Worm (Caenorhabditis elegans) whole organism, late embryonic: Measurements from ENCODE around the gene C35A11.4.

Experiments used
- C08G9.2 ChIP-seq: sonication (generic microtip); optimal IDR thresholded peaks from 2 replicates; lab custom pipeline; 2016; ENCODE audit warnings: mild to moderate bottlenecking, missing genetic modification characterization, moderate library complexity, missing compliant biosample characterization
- C38D4.7 ChIP-seq: fragments of 200-800 bp; sonication (Bioruptor generic); optimal IDR thresholded peaks from 2 replicates; lab custom pipeline; 2018; ENCODE audit warnings: mild to moderate bottlenecking, missing genetic modification characterization, moderate library complexity, missing compliant biosample characterization
- K02D7.2 ChIP-seq: sonication (generic microtip); optimal IDR thresholded peaks from 2 replicates; lab custom pipeline; 2017; ENCODE audit warnings: mild to moderate bottlenecking, missing genetic modification characterization, missing compliant biosample characterization
- K09A11.1 ChIP-seq: sonication (generic microtip); optimal IDR thresholded peaks from 2 replicates; lab custom pipeline; 2017; ENCODE audit warnings: antibody characterized with exemption, mild to moderate bottlenecking, missing genetic modification characterization, missing compliant biosample characterization; ENCODE audit not compliant: insufficient read depth
- T23F11.4 ChIP-seq: fragments of 200-800 bp; sonication (Bioruptor generic); optimal IDR thresholded peaks from 2 replicates; lab custom pipeline; 2018; ENCODE audit warnings: mild to moderate bottlenecking, missing genetic modification characterization, missing compliant biosample characterization
- Y22D7AL.16 ChIP-seq: sonication (generic microtip); optimal IDR thresholded peaks from 2 replicates; lab custom pipeline; 2016; ENCODE audit warnings: missing genetic modification characterization, missing compliant biosample characterization
- ceh-18 ChIP-seq: sonication (generic microtip); optimal IDR thresholded peaks from 2 replicates; lab custom pipeline; 2016; ENCODE audit warnings: missing genetic modification characterization, missing compliant biosample characterization
- ceh-19 ChIP-seq: fragments of 200-800 bp; sonication (Bioruptor generic); optimal IDR thresholded peaks from 2 replicates; lab custom pipeline; 2018; ENCODE audit warnings: mild to moderate bottlenecking, missing genetic modification characterization, missing compliant biosample characterization
- ceh-31 ChIP-seq: sonication (generic microtip); optimal IDR thresholded peaks from 2 replicates; lab custom pipeline; 2016; ENCODE audit warnings: missing genetic modification characterization, missing compliant biosample characterization
- ceh-48 ChIP-seq: sonication (generic microtip); optimal IDR thresholded peaks from 2 replicates; lab custom pipeline; 2016; ENCODE audit warnings: missing genetic modification characterization, inconsistent platforms, missing compliant biosample characterization
- ceh-9 ChIP-seq: sonication (generic microtip); optimal IDR thresholded peaks from 2 replicates; lab custom pipeline; 2016; ENCODE audit warnings: mild to moderate bottlenecking, missing genetic modification characterization, inconsistent platforms, missing compliant biosample characterization
- dve-1 ChIP-seq: sonication (generic microtip); optimal IDR thresholded peaks from 2 replicates; lab custom pipeline; 2017; ENCODE audit warnings: antibody characterized with exemption, mild to moderate bottlenecking, missing genetic modification characterization, missing compliant biosample characterization
- fkh-10 ChIP-seq: fragments of 150-350 bp; optimal IDR thresholded peaks from 2 replicates; lab custom pipeline; 2014; ENCODE audit warnings: missing biosample characterization, missing genetic modification reagents, missing genetic modification characterization
- hlh-13 ChIP-seq: fragments of 200-800 bp; sonication (Bioruptor generic); optimal IDR thresholded peaks from 2 replicates; lab custom pipeline; 2018; ENCODE audit warnings: mild to moderate bottlenecking, missing genetic modification characterization, missing compliant biosample characterization
- hlh-15 ChIP-seq: sonication (generic microtip); optimal IDR thresholded peaks from 2 replicates; lab custom pipeline; 2016; ENCODE audit warnings: missing genetic modification characterization, missing compliant biosample characterization
- hlh-30 ChIP-seq: sonication (generic microtip); optimal IDR thresholded peaks from 2 replicates; lab custom pipeline; 2017; ENCODE audit warnings: antibody characterized with exemption, missing genetic modification characterization, missing compliant biosample characterization; ENCODE audit not compliant: insufficient read depth
- hlh-8 ChIP-seq: sonication (generic microtip); optimal IDR thresholded peaks from 2 replicates; lab custom pipeline; 2016; ENCODE audit warnings: missing genotype, missing genetic modification characterization, missing compliant biosample characterization
- lim-6 ChIP-seq: sonication (generic microtip); optimal IDR thresholded peaks from 2 replicates; lab custom pipeline; 2016; ENCODE audit warnings: missing genetic modification characterization, missing compliant biosample characterization
- lin-11 ChIP-seq: fragments of 200-800 bp; sonication (Bioruptor generic); optimal IDR thresholded peaks from 2 replicates; lab custom pipeline; 2018; ENCODE audit warnings: mild to moderate bottlenecking, missing genetic modification characterization, missing compliant biosample characterization
- madf-2 ChIP-seq: sonication (generic microtip); optimal IDR thresholded peaks from 2 replicates; lab custom pipeline; 2017; ENCODE audit warnings: missing genetic modification characterization, missing compliant biosample characterization
- mec-3 ChIP-seq: sonication (generic microtip); optimal IDR thresholded peaks from 2 replicates; lab custom pipeline; 2016; ENCODE audit warnings: borderline replicate concordance, missing genetic modification characterization, missing compliant biosample characterization
- nfya-1 ChIP-seq: sonication (generic microtip); optimal IDR thresholded peaks from 2 replicates; lab custom pipeline; 2017; ENCODE audit warnings: missing genetic modification characterization, mild to moderate bottlenecking, missing compliant biosample characterization, antibody characterized with exemption, moderate library complexity
- odd-2 ChIP-seq: sonication (generic microtip); optimal IDR thresholded peaks from 2 replicates; lab custom pipeline; 2017; ENCODE audit warnings: antibody characterized with exemption, mild to moderate bottlenecking, missing genetic modification characterization, missing compliant biosample characterization
- pax-1 ChIP-seq: fragments of 150-350 bp; optimal IDR thresholded peaks from 2 replicates; lab custom pipeline; 2014; ENCODE audit warnings: missing biosample characterization, missing genetic modification characterization
- pha-2 ChIP-seq: sonication (generic microtip); optimal IDR thresholded peaks from 2 replicates; lab custom pipeline; 2017; ENCODE audit warnings: mild to moderate bottlenecking, missing genetic modification characterization, missing compliant biosample characterization
- pha-4 ChIP-seq: fragments of 150-350 bp; optimal IDR thresholded peaks from 2 replicates; lab custom pipeline; 2018; ENCODE audit warnings: missing biosample characterization, missing genetic modification reagents, missing genetic modification characterization
- pqm-1 ChIP-seq: sonication (generic microtip); optimal IDR thresholded peaks from 2 replicates; lab custom pipeline; 2016; ENCODE audit warnings: missing genetic modification characterization, missing compliant biosample characterization
- ref-2 ChIP-seq: sonication (generic microtip); optimal IDR thresholded peaks from 2 replicates; lab custom pipeline; 2016; ENCODE audit warnings: missing genetic modification characterization, missing compliant biosample characterization
- sdc-2 ChIP-seq: sonication (generic microtip); optimal IDR thresholded peaks from 2 replicates; lab custom pipeline; 2016; ENCODE audit warnings: missing genotype, missing genetic modification characterization, missing compliant biosample characterization
- sox-2 ChIP-seq: fragments of 200-800 bp; sonication (Bioruptor generic); IDR thresholded peaks from 2 replicates; pipeline ENCODE4 v1.3.6; 2022; ENCODE audit warnings: missing genetic modification reagents, missing genetic modification characterization, missing compliant biosample characterization
- sox-4 ChIP-seq: sonication (generic microtip); optimal IDR thresholded peaks from 2 replicates; lab custom pipeline; 2017; ENCODE audit warnings: mild to moderate bottlenecking, missing genetic modification characterization, inconsistent platforms, missing compliant biosample characterization
- tbx-2 ChIP-seq: sonication (generic microtip); optimal IDR thresholded peaks from 2 replicates; lab custom pipeline; 2016; ENCODE audit warnings: missing genetic modification characterization, missing compliant biosample characterization
- tbx-7 ChIP-seq: sonication (generic microtip); optimal IDR thresholded peaks from 2 replicates; lab custom pipeline; 2016; ENCODE audit warnings: missing genotype, missing genetic modification characterization, missing compliant biosample characterization
- unc-3 ChIP-seq, 2 experiments: fragments of 200-800 bp in 1 of 2; sonication (Bioruptor generic) in 1 of 2; sonication (generic microtip) in 1 of 2; conservative IDR thresholded peaks in 1 of 2; optimal IDR thresholded peaks in 1 of 2; 2 replicates each; pipeline versions ENCODE4 v1.3.6 to Lab custom; 2016 to 2022; ENCODE audit warnings: missing compliant biosample characterization in 2 of 2, missing genetic modification characterization in 2 of 2, missing genetic modification reagents in 1 of 2
- unc-55 ChIP-seq: sonication (generic microtip); optimal IDR thresholded peaks from 2 replicates; lab custom pipeline; 2017; ENCODE audit warnings: missing biosample characterization, missing genetic modification reagents, missing genetic modification characterization
- unc-86 ChIP-seq: sonication (generic microtip); optimal IDR thresholded peaks from 2 replicates; lab custom pipeline; 2016; ENCODE audit warnings: missing genetic modification characterization, missing compliant biosample characterization
- ztf-16 ChIP-seq: sonication (generic microtip); optimal IDR thresholded peaks from 2 replicates; lab custom pipeline; 2017; ENCODE audit warnings: missing genetic modification characterization, missing compliant biosample characterization

The C35A11.4 gene

DNA sequence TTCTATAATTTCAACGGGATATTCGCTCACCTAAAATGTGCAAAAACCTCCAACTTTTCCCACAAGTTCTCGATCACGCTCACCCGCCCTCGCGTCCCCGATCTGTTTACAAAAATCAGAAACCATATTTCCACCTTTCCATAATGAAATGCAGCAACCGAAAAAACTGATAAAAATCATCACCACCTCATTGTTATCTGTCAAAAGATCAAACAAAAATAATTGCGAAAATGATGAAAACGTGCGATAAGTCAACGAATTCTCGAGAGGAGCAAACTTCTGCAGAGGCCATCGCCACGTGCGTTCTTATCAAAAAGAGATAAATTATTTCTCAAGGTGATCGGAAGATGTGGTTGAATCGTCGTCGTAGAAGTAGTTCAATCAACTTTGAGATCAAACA, 32.1 kb upstream of the C35A11.4 start:
- TF ChIP-seq sox-2 (GFP tag; lab: Robert Waterston, UW) (no peak), ceh-31 (tag; lab: Kevin White, UChicago) (no peak), unc-3 (GFP tag; conservative IDR thresholded peaks at IDR 0.05; lab: Robert Waterston, UW) (no peak), unc-3 (tag; optimal IDR thresholded peaks at IDR 0.05; lab: Kevin White, UChicago) (no peak), C08G9.2 (no peak), ztf-16 (no peak), fkh-10 (GFP tag; lab: Kevin White, UChicago) (no peak), pqm-1 (tag; lab: Kevin White, UChicago) (no peak), madf-2 (tag; lab: Kevin White, UChicago) (no peak), lin-11 (tag; lab: Kevin White, UChicago) (no peak), Y22D7AL.16 (tag; lab: Kevin White, UChicago) (no peak), nfya-1 (no peak), K02D7.2 (tag; lab: Kevin White, UChicago) (no peak), tbx-7 (tag; lab: Kevin White, UChicago) (no peak), odd-2 (tag; lab: Kevin White, UChicago) (no peak)

DNA sequence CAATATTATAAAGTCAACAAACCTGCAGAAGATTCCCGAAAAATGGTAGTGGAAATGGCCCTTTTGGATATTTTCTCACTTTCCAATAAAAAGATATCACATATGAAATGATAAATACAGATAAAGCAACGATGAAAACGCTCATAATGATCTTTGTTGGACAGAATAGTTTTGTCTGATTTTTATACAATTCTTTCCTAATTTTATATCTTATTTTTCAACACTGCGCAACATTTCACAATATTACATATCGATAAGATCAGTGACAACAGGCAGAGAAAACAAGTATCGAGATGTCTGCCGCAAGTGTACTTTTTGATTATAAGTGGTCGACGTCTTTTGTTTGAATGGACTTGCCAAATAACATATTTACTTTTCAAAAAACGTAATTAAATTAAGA, 30.2 kb upstream of the C35A11.4 start, which contains the start of gene cyp-14A5:
TSS of gene cyp-14A5 (minus strand) at position 163 of the 400 bp plus-strand sequence.
- TF ChIP-seq ceh-48 (tag; lab: Kevin White, UChicago) (no peak), pha-2 (tag; lab: Kevin White, UChicago) (no peak), lin-11 (tag; lab: Kevin White, UChicago) (no peak), ceh-18 (no peak), C38D4.7 (GFP tag; lab: Kevin White, UChicago) (no peak), ceh-19 (GFP tag; lab: Kevin White, UChicago) (no peak), hlh-30 (tag; lab: Kevin White, UChicago) (no peak), ztf-16 (no peak), ceh-9 (tag; lab: Kevin White, UChicago) (no peak), ref-2 (tag; lab: Kevin White, UChicago) (no peak), unc-55 (GFP tag; lab: Kevin White, UChicago) (no peak), sdc-2 (tag; lab: Kevin White, UChicago) (no peak)

DNA sequence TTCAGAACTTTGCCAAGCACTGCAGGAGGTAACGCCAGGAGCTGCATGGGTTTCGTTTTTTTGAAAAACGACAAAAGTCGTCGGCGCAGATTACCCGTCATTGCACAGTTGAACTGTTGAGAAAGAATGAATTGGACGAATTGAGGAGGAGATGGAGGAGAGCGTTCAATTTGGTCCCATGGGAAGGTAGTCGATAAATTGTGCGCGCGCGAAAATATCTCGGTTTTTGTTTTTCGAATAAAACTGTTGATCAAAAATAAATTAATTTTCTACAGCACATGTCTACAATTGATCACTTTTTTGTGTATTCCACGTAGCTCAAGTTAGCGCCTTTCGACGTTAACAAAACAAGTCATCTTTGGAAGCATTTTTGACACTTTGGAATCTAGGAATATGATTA, 27.0 kb upstream of the C35A11.4 start, which contains the start of gene F08F3.6:
TSS of gene F08F3.6 (minus strand) at position 153 of the 400 bp plus-strand sequence.
- TF ChIP-seq pax-1 (tag; lab: Kevin White, UChicago) (no peak), sox-4 (tag; lab: Kevin White, UChicago) (no peak), tbx-2 (tag; lab: Kevin White, UChicago) (no peak), T23F11.4 (GFP tag; lab: Kevin White, UChicago) (no peak), odd-2 (tag; lab: Kevin White, UChicago) (no peak), hlh-8 (tag; lab: Kevin White, UChicago) (no peak), unc-55 (GFP tag; lab: Kevin White, UChicago) (no peak), madf-2 (tag; lab: Kevin White, UChicago) (no peak), fkh-10 (GFP tag; lab: Kevin White, UChicago) (no peak), lim-6 (tag; lab: Kevin White, UChicago) (no peak)

DNA sequence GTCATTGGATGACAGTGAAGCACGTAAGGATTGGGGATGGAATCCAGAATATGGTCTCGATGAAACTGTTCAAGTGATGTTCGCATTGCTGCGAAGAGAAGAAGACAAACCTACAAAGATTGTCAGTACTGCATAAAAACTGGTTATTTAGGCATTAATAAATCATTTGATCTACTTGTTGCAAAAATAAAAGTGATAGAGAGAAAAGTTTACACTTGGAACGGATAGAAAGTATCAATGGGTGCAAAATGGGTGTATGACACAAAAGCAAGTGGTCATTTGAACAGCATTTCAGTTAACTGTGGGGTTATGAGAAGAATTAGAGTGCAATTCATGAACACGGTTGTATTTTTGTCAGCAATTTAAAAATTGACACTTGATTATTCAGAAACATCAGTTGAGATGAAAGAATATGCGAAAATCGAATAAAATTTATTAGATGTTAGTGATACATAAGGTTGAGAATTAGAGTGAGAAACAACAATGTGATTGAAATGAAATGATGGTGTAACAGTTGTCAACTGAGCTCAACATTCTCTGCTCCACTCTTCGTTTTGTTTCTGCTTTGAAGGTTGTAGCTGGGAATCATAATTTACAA, 20.0 kb upstream of the C35A11.4 start, which contains the start of gene F08F3.10:
TSS of gene F08F3.10 (plus strand) at position 548 of the 598 bp plus-strand sequence.
- TF ChIP-seq unc-86 (tag; lab: Kevin White, UChicago) (no peak), ceh-48 (tag; lab: Kevin White, UChicago) (no peak), dve-1 (tag; lab: Kevin White, UChicago) (no peak), nfya-1 (no peak), hlh-13 (GFP tag; lab: Kevin White, UChicago) (no peak), K09A11.1 (tag; lab: Kevin White, UChicago) (no peak), ref-2 (tag; lab: Kevin White, UChicago) (no peak), unc-55 (GFP tag; lab: Kevin White, UChicago) (no peak), pha-4 (tag; lab: Kevin White, UChicago) (no peak), hlh-15 (tag; lab: Kevin White, UChicago) (no peak), madf-2 (tag; lab: Kevin White, UChicago) (no peak), mec-3 (tag; lab: Kevin White, UChicago) (no peak)
